Fruit fly (Drosophila melanogaster): Measurements from ENCODE around the gene aralar1.
A peak's percentile ranks its signal among the peaks of the same experiment; 100 is the strongest.

The aralar1 gene

dm6 chr3R:30454442-30454841 is 1.2 kb downstream of the aralar1 start (continued):
- TF ChIP-seq acj6 (GFP tag; optimal IDR thresholded peaks at IDR 0.05) (no peak), Eip75B (GFP tag; optimal IDR thresholded peaks at IDR 0.05) (no peak), CG31627 (GFP tag; optimal IDR thresholded peaks at IDR 0.05) (peak; percentile 15), svp (GFP tag) (peak; percentile 83), CG11902 (GFP tag; optimal IDR thresholded peaks at IDR 0.05) (no peak), CG6854 (GFP tag; optimal IDR thresholded peaks at IDR 0.05) (no peak), lz (GFP tag; optimal IDR thresholded peaks at IDR 0.05) (no peak), dsx (GFP tag; optimal IDR thresholded peaks at IDR 0.05; ENCODE audit: poor library complexity, severe bottlenecking) (no peak)

dm6 chr3R:30453236-30453635 is 2.4 kb downstream of the aralar1 start:
- TF ChIP-seq lz (GFP tag; optimal IDR thresholded peaks at IDR 0.05) = no peak
- no peak for TF ChIP-seq CG6854 (GFP tag; optimal IDR thresholded peaks at IDR 0.05)
- no peak for TF ChIP-seq ss (GFP tag; optimal IDR thresholded peaks at IDR 0.05)
- TF ChIP-seq CG11294 (GFP tag; IDR thresholded peaks at IDR 0.05) = no peak
- no peak for TF ChIP-seq CG8632 (GFP tag; optimal IDR thresholded peaks at IDR 0.05)
- TF ChIP-seq Smox (GFP tag; optimal IDR thresholded peaks at IDR 0.05) = no peak
- no peak for TF ChIP-seq CG15336 (GFP tag; IDR thresholded peaks at IDR 0.05)
- TF ChIP-seq spab (GFP tag; optimal IDR thresholded peaks at IDR 0.05) = no peak
- TF ChIP-seq fkh (GFP tag; optimal IDR thresholded peaks at IDR 0.05) = no peak
- no peak for TF ChIP-seq CG7368 (GFP tag; optimal IDR thresholded peaks at IDR 0.05)
- no peak for TF ChIP-seq Gug (GFP tag; IDR thresholded peaks at IDR 0.05)
- TF ChIP-seq CG16779 (tag; optimal IDR thresholded peaks at IDR 0.05) = no peak
- no peak for TF ChIP-seq CG4318 (GFP tag; optimal IDR thresholded peaks at IDR 0.05)
- no peak for TF ChIP-seq Hr4 (GFP tag; optimal IDR thresholded peaks at IDR 0.05)

- TF ChIP-seq Lpt (GFP tag; optimal IDR thresholded peaks at IDR 0.05) (no peak), svp (GFP tag) (peak; percentile 96), CG16779 (tag; optimal IDR thresholded peaks at IDR 0.05) (no peak), vri (GFP tag; optimal IDR thresholded peaks at IDR 0.05) (peak; percentile 75), CG32006 (GFP tag; optimal IDR thresholded peaks at IDR 0.05) (peak; percentile 0), Hr39 (GFP tag; optimal IDR thresholded peaks at IDR 0.05) (no peak)
Measured at dm6 chr3R:30450690-30451343, 4.8 kb downstream of the aralar1 start.

- TF ChIP-seq dac (GFP tag; optimal IDR thresholded peaks at IDR 0.05) (no peak), CG11902 (GFP tag; optimal IDR thresholded peaks at IDR 0.05) (no peak), lz (GFP tag; optimal IDR thresholded peaks at IDR 0.05) (peak; percentile 37), CG8632 (GFP tag; optimal IDR thresholded peaks at IDR 0.05) (peak; percentile 57), CG3919 (GFP tag; optimal IDR thresholded peaks at IDR 0.05) (peak; percentile 62), salr (GFP tag; optimal IDR thresholded peaks at IDR 0.05) (peak in 1 of 2 experiments; percentile 38), achi (GFP tag; optimal IDR thresholded peaks at IDR 0.05) (peak; percentile 73), Hr38 (GFP tag; optimal IDR thresholded peaks at IDR 0.05) (peak; percentile 27), CG1621 (tag; optimal IDR thresholded peaks at IDR 0.05) (peak; percentile 86), CG6854 (GFP tag; optimal IDR thresholded peaks at IDR 0.05) (peak; percentile 85), CG8319 (GFP tag; optimal IDR thresholded peaks at IDR 0.05) (no peak), fkh (GFP tag; optimal IDR thresholded peaks at IDR 0.05) (peak; percentile 63), CG34406 (GFP tag; optimal IDR thresholded peaks at IDR 0.05) (peak; percentile 52), Gug (GFP tag; IDR thresholded peaks at IDR 0.05) (no peak), CG32006 (GFP tag; optimal IDR thresholded peaks at IDR 0.05) (no peak), Eip78C (GFP tag) (peak; percentile 84), net (GFP tag; optimal IDR thresholded peaks at IDR 0.05) (peak; percentile 52), CG16779 (tag; optimal IDR thresholded peaks at IDR 0.05) (peak; percentile 52), Ets96B (tag; optimal IDR thresholded peaks at IDR 0.05) (no peak), CG8119 (GFP tag; IDR thresholded peaks at IDR 0.05) (peak; percentile 43; the same call in 2 of the 3 replicates), dsx (GFP tag; optimal IDR thresholded peaks at IDR 0.05; ENCODE audit: poor library complexity, severe bottlenecking) (peak; percentile 17), ss (GFP tag; optimal IDR thresholded peaks at IDR 0.05) (peak; percentile 49 to 58), CG9139 (GFP tag; optimal IDR thresholded peaks at IDR 0.05) (peak; percentile 62), fd85E (GFP tag; optimal IDR thresholded peaks at IDR 0.05) (peak; percentile 87), CG6163 (GFP tag; IDR thresholded peaks at IDR 0.05) (peak; percentile 68), Blimp-1 (GFP tag; optimal IDR thresholded peaks at IDR 0.05) (peak; percentile 21), Sox15 (GFP tag; optimal IDR thresholded peaks at IDR 0.05) (no peak), Sox102F (GFP tag; optimal IDR thresholded peaks at IDR 0.05) (peak; percentile 78), Ets21C (GFP tag; optimal IDR thresholded peaks at IDR 0.05) (peak; percentile 2), acj6 (GFP tag; optimal IDR thresholded peaks at IDR 0.05) (peak; percentile 45), CG31627 (GFP tag; optimal IDR thresholded peaks at IDR 0.05) (peak; percentile 7), cyc (GFP tag; optimal IDR thresholded peaks at IDR 0.05) (peak; percentile 45), CG7368 (GFP tag; optimal IDR thresholded peaks at IDR 0.05) (no peak)
Measured at dm6 chr3R:30450224-30450623, 5.4 kb downstream of the aralar1 start.

All from whole organism, prepupa.